Fruit fly (Drosophila melanogaster) whole organism, embryonic: Measurements from ENCODE around the gene CG3224.

Experiments used
- Ada2b ChIP-seq: fragments of 200-800 bp; sonication (Bioruptor generic); IDR thresholded peaks from 2 replicates; pipeline ENCODE4 v1.3.6; 2022; ENCODE audit warnings: missing biosample characterization, missing genetic modification characterization
- Aef1 ChIP-seq: fragments of 200-800 bp; sonication (Bioruptor generic); IDR thresholded peaks from 3 replicates; pipeline ENCODE4 v1.3.6; 2022; ENCODE audit warnings: missing biosample characterization, missing genetic modification characterization
- Antp ChIP-seq: fragments of 200-800 bp; sonication (Bioruptor generic); optimal IDR thresholded peaks from 3 replicates; lab custom pipeline; 2016; ENCODE audit warnings: missing biosample characterization, missing genetic modification characterization
- Blimp-1 ChIP-seq: fragments of 200-800 bp; sonication (Bioruptor generic); optimal IDR thresholded peaks from 3 replicates; lab custom pipeline; 2018; ENCODE audit warnings: missing biosample characterization, missing genetic modification characterization, mild to moderate bottlenecking, moderate library complexity, missing genetic modification reagents
- CG10431 ChIP-seq: fragments of 200-800 bp; sonication (Bioruptor generic); optimal IDR thresholded peaks from 3 replicates; lab custom pipeline; 2018; ENCODE audit warnings: missing biosample characterization, mild to moderate bottlenecking, missing genetic modification characterization
- CG10543 ChIP-seq: fragments of 200-800 bp; sonication (Bioruptor generic); optimal IDR thresholded peaks from 3 replicates; lab custom pipeline; 2017; ENCODE audit warnings: missing biosample characterization, mild to moderate bottlenecking, missing genetic modification characterization, moderate library complexity
- CG10959 ChIP-seq: fragments of 200-800 bp; sonication (Bioruptor generic); IDR thresholded peaks from 2 replicates; pipeline ENCODE4 v1.3.6; 2022; ENCODE audit warnings: missing biosample characterization, missing genetic modification characterization
- CG13287 ChIP-seq: fragments of 200-800 bp; sonication (Bioruptor generic); IDR thresholded peaks from 2 replicates; pipeline ENCODE4 v1.3.6; 2022; ENCODE audit warnings: missing biosample characterization, missing genetic modification characterization; ENCODE audit not compliant: partially characterized antibody
- CG15479 ChIP-seq: fragments of 200-800 bp; sonication (Bioruptor generic); optimal IDR thresholded peaks from 3 replicates; lab custom pipeline; 2019; ENCODE audit warnings: missing biosample characterization, mild to moderate bottlenecking, missing genetic modification characterization, moderate library complexity
- CG16779 ChIP-seq: fragments of 200-800 bp; sonication (Bioruptor generic); IDR thresholded peaks from 2 replicates; pipeline ENCODE4 v1.3.6; 2022; ENCODE audit warnings: missing biosample characterization, missing genetic modification characterization
- CG17802 ChIP-seq: fragments of 200-800 bp; sonication (Bioruptor generic); optimal IDR thresholded peaks from 2 replicates; lab custom pipeline; 2018; ENCODE audit warnings: missing biosample characterization, mild to moderate bottlenecking, missing genetic modification characterization, moderate library complexity
- CG18476 ChIP-seq: fragments of 200-800 bp; sonication (Bioruptor generic); optimal IDR thresholded peaks from 2 replicates; lab custom pipeline; 2016; ENCODE audit warnings: missing biosample characterization, mild to moderate bottlenecking, missing genetic modification characterization
- CG2120 ChIP-seq: fragments of 200-800 bp; sonication (Bioruptor generic); optimal IDR thresholded peaks from 3 replicates; lab custom pipeline; 2016; ENCODE audit warnings: missing biosample characterization, missing genetic modification characterization
- CG30403 ChIP-seq: fragments of 200-800 bp; sonication (Bioruptor generic); optimal IDR thresholded peaks from 3 replicates; lab custom pipeline; 2016; ENCODE audit warnings: missing biosample characterization, missing genetic modification characterization
- CG3065 ChIP-seq: fragments of 200-800 bp; sonication (Bioruptor generic); optimal IDR thresholded peaks from 2 replicates; lab custom pipeline; 2016; ENCODE audit warnings: missing biosample characterization, missing genetic modification characterization
- CG31388 ChIP-seq: fragments of 200-800 bp; sonication (Bioruptor generic); optimal IDR thresholded peaks from 2 replicates; lab custom pipeline; 2016; ENCODE audit warnings: missing biosample characterization, missing genetic modification characterization
- CG3281 ChIP-seq: fragments of 200-800 bp; sonication (Bioruptor generic); optimal IDR thresholded peaks from 3 replicates; lab custom pipeline; 2017; ENCODE audit warnings: missing biosample characterization, mild to moderate bottlenecking, missing genetic modification characterization
- CG34422 ChIP-seq: fragments of 200-800 bp; sonication (Bioruptor generic); IDR thresholded peaks from 3 replicates; pipeline ENCODE4 v1.3.6; 2022; ENCODE audit warnings: missing biosample characterization, missing genetic modification characterization
- CG3847 ChIP-seq: fragments of 200-800 bp; sonication (Bioruptor generic); IDR thresholded peaks from 2 replicates; pipeline ENCODE4 v1.3.6; 2022; ENCODE audit warnings: missing biosample characterization, missing genetic modification characterization
- CG5245 ChIP-seq: fragments of 200-800 bp; sonication (Bioruptor generic); optimal IDR thresholded peaks from 3 replicates; lab custom pipeline; 2016; ENCODE audit warnings: missing biosample characterization, missing genetic modification characterization
- D19A ChIP-seq: fragments of 200-800 bp; optimal IDR thresholded peaks from 3 replicates; lab custom pipeline; 2019; ENCODE audit warnings: missing biosample characterization, mild to moderate bottlenecking, missing genetic modification characterization, moderate library complexity
- Doc2 ChIP-seq: fragments of 200-800 bp; sonication (Bioruptor generic); IDR thresholded peaks from 2 replicates; pipeline ENCODE4 v1.3.6; 2022; ENCODE audit warnings: missing biosample characterization, missing genetic modification characterization
- Dref ChIP-seq: fragments of 200-800 bp; sonication (Bioruptor generic); IDR thresholded peaks from 2 replicates; pipeline ENCODE4 v1.3.6; 2022; ENCODE audit warnings: missing biosample characterization, missing genetic modification characterization
- Fer1 ChIP-seq: fragments of 200-800 bp; sonication (Bioruptor generic); optimal IDR thresholded peaks from 2 replicates; lab custom pipeline; 2017; ENCODE audit warnings: missing biosample characterization, mild to moderate bottlenecking, missing genetic modification characterization
- Gsc ChIP-seq: fragments of 200-800 bp; sonication (Bioruptor generic); IDR thresholded peaks from 2 replicates; pipeline ENCODE4 v1.3.6; 2022; ENCODE audit warnings: missing biosample characterization, missing genetic modification characterization
- H15 ChIP-seq: fragments of 200-800 bp; sonication (Bioruptor generic); IDR thresholded peaks from 3 replicates; pipeline ENCODE4 v1.3.6; 2022; ENCODE audit warnings: missing biosample characterization, missing genetic modification characterization
- HHEX ChIP-seq: fragments of 200-800 bp; sonication (Bioruptor generic); optimal IDR thresholded peaks from 3 replicates; lab custom pipeline; 2017; ENCODE audit warnings: missing biosample characterization, mild to moderate bottlenecking, missing genetic modification characterization, missing genetic modification reagents
- HLH3B ChIP-seq: fragments of 200-800 bp; sonication (Bioruptor generic); IDR thresholded peaks from 2 replicates; pipeline ENCODE4 v1.3.6; 2022; ENCODE audit warnings: missing biosample characterization, missing genetic modification characterization
- HLH4C ChIP-seq: fragments of 200-800 bp; sonication (Bioruptor generic); IDR thresholded peaks from 3 replicates; pipeline ENCODE4 v1.3.6; 2022; ENCODE audit warnings: missing biosample characterization, missing genetic modification characterization; ENCODE audit not compliant: partially characterized antibody
- Kr ChIP-seq: fragments of 200-800 bp; sonication (Bioruptor generic); optimal IDR thresholded peaks from 2 replicates; lab custom pipeline; 2017; ENCODE audit warnings: missing biosample characterization, mild to moderate bottlenecking, missing genetic modification characterization
- MBD-R2 ChIP-seq: fragments of 200-800 bp; sonication (Bioruptor generic); IDR thresholded peaks from 2 replicates; pipeline ENCODE4 v1.3.6; 2022; ENCODE audit warnings: missing biosample characterization, missing genetic modification characterization
- Mad ChIP-seq: fragments of 200-800 bp; sonication (Bioruptor generic); optimal IDR thresholded peaks from 2 replicates; lab custom pipeline; 2016; ENCODE audit warnings: missing biosample characterization, missing genetic modification characterization
- Myb ChIP-seq: fragments of 200-800 bp; sonication (Bioruptor generic); optimal IDR thresholded peaks from 2 replicates; lab custom pipeline; 2016; ENCODE audit warnings: missing biosample characterization, missing genetic modification characterization
- NC2α ChIP-seq: fragments of 200-800 bp; sonication (Bioruptor generic); optimal IDR thresholded peaks from 2 replicates; lab custom pipeline; 2016; ENCODE audit warnings: missing biosample characterization, missing genetic modification characterization
- Oaz ChIP-seq: fragments of 200-800 bp; sonication (Bioruptor generic); IDR thresholded peaks from 2 replicates; pipeline ENCODE4 v1.3.6; 2022; ENCODE audit warnings: missing biosample characterization, missing genetic modification characterization
- Usf ChIP-seq: fragments of 200-800 bp; sonication (Bioruptor generic); optimal IDR thresholded peaks from 2 replicates; lab custom pipeline; 2017; ENCODE audit warnings: missing genotype, missing biosample characterization, missing genetic modification characterization
- bbx ChIP-seq: fragments of 200-800 bp; sonication (Bioruptor generic); IDR thresholded peaks from 2 replicates; pipeline ENCODE4 v1.3.6; 2022; ENCODE audit warnings: missing biosample characterization, missing genetic modification characterization; ENCODE audit not compliant: partially characterized antibody
- bowl ChIP-seq: fragments of 200-800 bp; sonication (Bioruptor generic); IDR thresholded peaks from 2 replicates; pipeline ENCODE4 v1.3.6; 2022; ENCODE audit warnings: missing biosample characterization, missing genetic modification characterization
- dm ChIP-seq: fragments of 200-800 bp; sonication (Bioruptor generic); optimal IDR thresholded peaks from 3 replicates; lab custom pipeline; 2016; ENCODE audit warnings: missing biosample characterization, missing genetic modification characterization
- eve ChIP-seq, 2 experiments: fragments of >200 bp; optimal IDR thresholded peaks; 2 replicates each; lab custom pipeline; 2017; ENCODE audit warnings: missing biosample characterization in 2 of 2, missing genetic modification characterization in 2 of 2
- fu2 ChIP-seq: fragments of 200-800 bp; sonication (Bioruptor generic); optimal IDR thresholded peaks from 2 replicates; lab custom pipeline; 2016; ENCODE audit warnings: missing biosample characterization, missing genetic modification characterization
- gcm ChIP-seq: fragments of 200-800 bp; sonication (Bioruptor generic); optimal IDR thresholded peaks from 2 replicates; lab custom pipeline; 2019; ENCODE audit warnings: missing biosample characterization, mild to moderate bottlenecking, missing genetic modification characterization, moderate library complexity
- gsb-n ChIP-seq: fragments of 200-800 bp; sonication (Bioruptor generic); optimal IDR thresholded peaks from 3 replicates; lab custom pipeline; 2018; ENCODE audit warnings: missing biosample characterization, mild to moderate bottlenecking, missing genetic modification characterization
- peb ChIP-seq: fragments of 200-800 bp; sonication (Bioruptor generic); IDR thresholded peaks from 2 replicates; pipeline ENCODE4 v1.3.6; 2022; ENCODE audit warnings: missing biosample characterization, missing genetic modification characterization
- ro ChIP-seq: fragments of 200-800 bp; sonication (Bioruptor generic); IDR thresholded peaks from 2 replicates; pipeline ENCODE4 v1.3.6; 2022; ENCODE audit warnings: missing biosample characterization, missing genetic modification characterization
- row ChIP-seq: fragments of 200-800 bp; sonication (Bioruptor generic); IDR thresholded peaks from 3 replicates; pipeline ENCODE4 v1.3.6; 2022; ENCODE audit warnings: missing biosample characterization, missing genetic modification characterization
- run ChIP-seq: fragments of 200-800 bp; sonication (Bioruptor generic); optimal IDR thresholded peaks from 3 replicates; lab custom pipeline; 2018; ENCODE audit warnings: missing biosample characterization, mild to moderate bottlenecking, missing genetic modification characterization
- sc ChIP-seq, 3 experiments: fragments of >200 bp in 2 of 3; fragments of 200-800 bp in 1 of 3; sonication (Bioruptor generic) in 1 of 3; optimal IDR thresholded peaks; 2 replicates in 2 of 3; 3 replicates in 1 of 3; lab custom pipeline; 2017; ENCODE audit warnings: mild to moderate bottlenecking in 1 of 3, missing biosample characterization in 1 of 3, missing genetic modification characterization in 1 of 3, missing genetic modification reagents in 1 of 3
- tna ChIP-seq: fragments of 200-800 bp; sonication (Bioruptor generic); IDR thresholded peaks from 2 replicates; pipeline ENCODE4 v1.3.6; 2022; ENCODE audit warnings: missing biosample characterization, missing genetic modification characterization; ENCODE audit not compliant: partially characterized antibody
- vfl ChIP-seq: fragments of 200-800 bp; sonication (Bioruptor generic); optimal IDR thresholded peaks from 2 replicates; lab custom pipeline; 2016; ENCODE audit warnings: missing biosample characterization, missing genetic modification characterization
- vvl ChIP-seq: fragments of 200-800 bp; sonication (Bioruptor generic); IDR thresholded peaks from 2 replicates; pipeline ENCODE4 v1.3.6; 2022; ENCODE audit warnings: missing biosample characterization, missing genetic modification characterization

The CG3224 gene

dm6 chrX:6615476-6615875, 45.8 kb downstream of the CG3224 start (continued):
- TF ChIP-seq CG10431 (GFP tag; lab: Kevin White, UChicago), result no peak
- TF ChIP-seq CG13287 (GFP tag; lab: Robert Waterston, UW), result no peak
- peak; percentile 98 for TF ChIP-seq D19A (tag; lab: Kevin White, UChicago)
- no peak for TF ChIP-seq tna (GFP tag; lab: Robert Waterston, UW)
- no peak for TF ChIP-seq Kr
- TF ChIP-seq CG16779, result no peak
- TF ChIP-seq NC2α, result no peak
- TF ChIP-seq CG3065, result no peak
- no peak for TF ChIP-seq MBD-R2 (GFP tag; lab: Robert Waterston, UW)
- no peak for TF ChIP-seq CG10543
- TF ChIP-seq Myb (GFP tag; lab: Kevin White, UChicago), result no peak
- no peak for TF ChIP-seq ro
- TF ChIP-seq HHEX (GFP tag; lab: Kevin White, UChicago), result no peak
- TF ChIP-seq Doc2, result no peak
- TF ChIP-seq run (tag; lab: Kevin White, UChicago), result no peak
- no peak for TF ChIP-seq CG17802 (tag; lab: Kevin White, UChicago)
- TF ChIP-seq Dref (GFP tag; lab: Robert Waterston, UW), result no peak
- TF ChIP-seq gcm (GFP tag; lab: Kevin White, UChicago), result no peak
- peak; percentile 71 for TF ChIP-seq Antp (GFP tag; lab: Kevin White, UChicago)
- TF ChIP-seq CG34422 (GFP tag; lab: Robert Waterston, UW), result peak; percentile 48; the same call in 2 of the 3 replicates
- TF ChIP-seq Mad (GFP tag; lab: Kevin White, UChicago), result no peak
- TF ChIP-seq CG3281, result no peak
- no peak for TF ChIP-seq vfl (GFP tag; lab: Kevin White, UChicago)
- TF ChIP-seq gsb-n, result peak; percentile 21
- TF ChIP-seq CG31388 (GFP tag; lab: Kevin White, UChicago), result no peak
- TF ChIP-seq Ada2b, result peak; percentile 20; the same call in 1 of the 2 replicates
- TF ChIP-seq CG3847, result 0 out of 2 replicates have a peak, but pooled peaks have one; percentile 11
- TF ChIP-seq CG5245, result peak; percentile 31
- TF ChIP-seq vvl, result peak; percentile 80
- TF ChIP-seq Blimp-1 (GFP tag; lab: Kevin White, UChicago), result peak; percentile 74
- TF ChIP-seq CG18476 (GFP tag; lab: Kevin White, UChicago), result no peak
- no peak; the same call in none of the 2 replicates for TF ChIP-seq Gsc (GFP tag; lab: Robert Waterston, UW)
- peak; percentile 44; the same call in 1 of the 2 replicates for TF ChIP-seq peb
- peak in 1 of 2 experiments; percentile 74 for TF ChIP-seq eve (GFP tag; optimal IDR thresholded peaks at IDR 0.05; lab: Kevin White, UChicago)
- no peak for TF ChIP-seq HLH4C (GFP tag; lab: Robert Waterston, UW)
- TF ChIP-seq bowl (GFP tag; lab: Robert Waterston, UW), result no peak
- TF ChIP-seq H15 (GFP tag; lab: Robert Waterston, UW), result peak; percentile 68; the same call in 2 of the 3 replicates
- no peak for TF ChIP-seq CG15479
- no peak for TF ChIP-seq Fer1
- TF ChIP-seq bbx (GFP tag; lab: Robert Waterston, UW), result no peak
- TF ChIP-seq fu2 (GFP tag; lab: Kevin White, UChicago), result no peak
- no peak for TF ChIP-seq sc (optimal IDR thresholded peaks at IDR 0.05; lab: Kevin White, UChicago)
- peak; percentile 25 for TF ChIP-seq sc (GFP tag; optimal IDR thresholded peaks at IDR 0.05; lab: Kevin White, UChicago)
- no peak for TF ChIP-seq Oaz
- peak; percentile 59; the same call in 1 of the 2 replicates for TF ChIP-seq CG10959 (GFP tag; lab: Robert Waterston, UW)
- peak; percentile 78 for TF ChIP-seq HLH3B
- peak; percentile 77 for TF ChIP-seq row (GFP tag; lab: Robert Waterston, UW)
- TF ChIP-seq Usf (GFP tag; lab: Kevin White, UChicago), result no peak
- no peak for TF ChIP-seq Aef1 (GFP tag; lab: Robert Waterston, UW)
- TF ChIP-seq dm (GFP tag; lab: Kevin White, UChicago), result no peak
- TF ChIP-seq CG30403 (GFP tag; lab: Kevin White, UChicago), result peak; percentile 40
- TF ChIP-seq CG2120 (GFP tag; lab: Kevin White, UChicago), result no peak
